Worm (Caenorhabditis elegans) whole organism, L4 larva: ENCODE data around the gene pqn-96.
A peak's percentile ranks its signal among the peaks of the same experiment; 100 is the strongest.

ENCODE experiments used
- F26F4.8 ChIP-seq: fragments of 200-800 bp; sonication (Bioruptor generic); conservative IDR thresholded peaks from 2 replicates; pipeline ENCODE4 v1.3.6; 2022; ENCODE audit warnings: missing genetic modification characterization, missing compliant biosample characterization
- F49E8.2 ChIP-seq: sonication (generic microtip); optimal IDR thresholded peaks from 2 replicates; lab custom pipeline; 2016; ENCODE audit warnings: missing compliant biosample characterization, mild to moderate bottlenecking, missing genetic modification characterization, borderline replicate concordance
- T20F7.1 ChIP-seq: fragments of 200-800 bp; sonication (Bioruptor generic); optimal IDR thresholded peaks from 2 replicates; lab custom pipeline; 2018; ENCODE audit warnings: mild to moderate bottlenecking, missing genetic modification characterization, missing compliant biosample characterization
- T26A8.4 ChIP-seq: fragments of 200-800 bp; sonication (Bioruptor generic); IDR thresholded peaks from 2 replicates; pipeline ENCODE4 v1.3.6; 2022; ENCODE audit warnings: missing genetic modification characterization, missing compliant biosample characterization
- Y5F2A.4 ChIP-seq: fragments of 200-800 bp; sonication (Bioruptor generic); optimal IDR thresholded peaks from 2 replicates; lab custom pipeline; 2018; ENCODE audit warnings: mild to moderate bottlenecking, missing genetic modification characterization, missing compliant biosample characterization
- Y75B8A.6 ChIP-seq: fragments of 200-800 bp; sonication (Bioruptor generic); IDR thresholded peaks from 2 replicates; pipeline ENCODE4 v1.3.6; 2022; ENCODE audit warnings: missing genetic modification reagents, missing genetic modification characterization, missing compliant biosample characterization
- aha-1 ChIP-seq: fragments of 150-350 bp; peaks from one replicate; lab custom pipeline; 2014; ENCODE audit warnings: missing biosample characterization, missing genetic modification characterization
- aly-2 ChIP-seq: sonication (generic microtip); optimal IDR thresholded peaks from 2 replicates; lab custom pipeline; 2018; ENCODE audit warnings: missing biosample characterization, missing genetic modification characterization
- arid-1 ChIP-seq: fragments of 200-800 bp; sonication (Bioruptor generic); conservative IDR thresholded peaks from 2 replicates; pipeline ENCODE4 v1.3.6; 2022; ENCODE audit warnings: missing genetic modification reagents, missing genetic modification characterization, missing compliant biosample characterization
- ceh-20 ChIP-seq: fragments of 200-800 bp; sonication (Bioruptor generic); IDR thresholded peaks from 2 replicates; pipeline ENCODE4 v1.3.6; 2022; ENCODE audit warnings: missing genetic modification reagents, missing genetic modification characterization, missing compliant biosample characterization
- ceh-32 ChIP-seq: sonication (generic microtip); optimal IDR thresholded peaks from 2 replicates; lab custom pipeline; 2016; ENCODE audit warnings: mild to moderate bottlenecking, missing genetic modification characterization, missing compliant biosample characterization; ENCODE audit not compliant: poor library complexity
- ceh-62 ChIP-seq: sonication (generic microtip); optimal IDR thresholded peaks from 2 replicates; lab custom pipeline; 2017; ENCODE audit warnings: missing biosample characterization, missing genetic modification characterization
- ces-1 ChIP-seq: fragments of 150-350 bp; sonication (generic microtip); optimal IDR thresholded peaks from 4 replicates; lab custom pipeline; 2014; ENCODE audit warnings: missing biosample characterization, missing genetic modification reagents, missing genetic modification characterization
- ctbp-1 ChIP-seq: fragments of 200-800 bp; sonication (Bioruptor generic); IDR thresholded peaks from 2 replicates; pipeline ENCODE4 v1.3.6; 2022; ENCODE audit warnings: missing genetic modification reagents, missing genetic modification characterization, missing compliant biosample characterization
- daf-8 ChIP-seq: fragments of 200-800 bp; sonication (Bioruptor generic); IDR thresholded peaks from 2 replicates; pipeline ENCODE4 v1.3.6; 2022; ENCODE audit warnings: missing genetic modification characterization, missing compliant biosample characterization
- dmd-8 ChIP-seq: fragments of 200-800 bp; sonication (Bioruptor generic); IDR thresholded peaks from 2 replicates; pipeline ENCODE4 v1.3.6; 2022; ENCODE audit warnings: missing genetic modification characterization, missing compliant biosample characterization
- dpl-1 ChIP-seq: fragments of 150-350 bp; optimal IDR thresholded peaks from 2 replicates; lab custom pipeline; 2014; ENCODE audit warnings: missing biosample characterization, missing genetic modification reagents, missing genetic modification characterization
- egl-43 ChIP-seq: fragments of 200-800 bp; sonication (Bioruptor generic); IDR thresholded peaks from 2 replicates; pipeline ENCODE4 v1.3.6; 2022; ENCODE audit warnings: missing genetic modification reagents, missing genetic modification characterization, missing compliant biosample characterization
- fos-1 ChIP-seq: fragments of 150-350 bp; optimal IDR thresholded peaks from 2 replicates; lab custom pipeline; 2014; ENCODE audit warnings: missing biosample characterization, missing genetic modification characterization
- gei-8 ChIP-seq: fragments of 200-800 bp; sonication (Bioruptor generic); optimal IDR thresholded peaks from 2 replicates; lab custom pipeline; 2018; ENCODE audit warnings: mild to moderate bottlenecking, missing genetic modification characterization, missing compliant biosample characterization
- hif-1 ChIP-seq, 2 experiments: sonication (generic microtip); optimal IDR thresholded peaks; 2 replicates each; lab custom pipeline; 2016 to 2017; ENCODE audit warnings: missing compliant biosample characterization in 2 of 2, missing genetic modification characterization in 2 of 2, missing genetic modification reagents in 2 of 2, missing genotype in 2 of 2, mild to moderate bottlenecking in 1 of 2
- jun-1 ChIP-seq: fragments of 150-350 bp; optimal IDR thresholded peaks from 2 replicates; lab custom pipeline; 2014; ENCODE audit warnings: missing biosample characterization, missing genetic modification reagents, missing genetic modification characterization
- lin-13 ChIP-seq: fragments of 150-350 bp; optimal IDR thresholded peaks from 2 replicates; lab custom pipeline; 2014; ENCODE audit warnings: missing biosample characterization, missing genetic modification reagents, missing genetic modification characterization
- lin-15B ChIP-seq: fragments of 150-350 bp; sonication (generic microtip); optimal IDR thresholded peaks from 3 replicates; lab custom pipeline; 2014; ENCODE audit warnings: missing biosample characterization, missing genetic modification characterization
- lin-29 ChIP-seq: fragments of 200-800 bp; sonication (Bioruptor generic); IDR thresholded peaks from 2 replicates; pipeline ENCODE4 v1.3.6; 2022; ENCODE audit warnings: missing genetic modification reagents, missing genetic modification characterization, missing compliant biosample characterization
- lin-38 ChIP-seq: fragments of 200-800 bp; sonication (Bioruptor generic); IDR thresholded peaks from 2 replicates; pipeline ENCODE4 v1.3.6; 2022; ENCODE audit warnings: missing genetic modification reagents, missing genetic modification characterization, missing compliant biosample characterization
- mdl-1 ChIP-seq, 2 experiments: fragments of 150-350 bp in 1 of 2; sonication (generic microtip) in 1 of 2; optimal IDR thresholded peaks; 2 replicates each; lab custom pipeline; 2014 to 2017; ENCODE audit warnings: missing biosample characterization in 2 of 2, missing genetic modification characterization in 2 of 2
- mdt-29 ChIP-seq: fragments of 200-800 bp; sonication (Bioruptor generic); IDR thresholded peaks from 2 replicates; pipeline ENCODE4 v1.3.6; 2022; ENCODE audit warnings: missing genetic modification reagents, missing genetic modification characterization, missing compliant biosample characterization
- mep-1 ChIP-seq: fragments of 150-350 bp; sonication (generic microtip); optimal IDR thresholded peaks from 3 replicates; lab custom pipeline; 2014; ENCODE audit warnings: missing biosample characterization, missing genetic modification characterization
- mes-2 ChIP-seq: sonication (generic microtip); optimal IDR thresholded peaks from 2 replicates; lab custom pipeline; 2016; ENCODE audit warnings: missing genotype, mild to moderate bottlenecking, missing genetic modification characterization, missing compliant biosample characterization; ENCODE audit not compliant: poor library complexity, severe bottlenecking
- mxl-3 ChIP-seq: fragments of 200-800 bp; sonication (Bioruptor generic); optimal IDR thresholded peaks from 2 replicates; lab custom pipeline; 2018; ENCODE audit warnings: mild to moderate bottlenecking, missing genetic modification characterization, missing compliant biosample characterization
- nhr-11 ChIP-seq: fragments of 150-350 bp; optimal IDR thresholded peaks from 2 replicates; lab custom pipeline; 2014; ENCODE audit warnings: missing biosample characterization, missing genetic modification characterization
- nhr-111 ChIP-seq: fragments of 200-800 bp; sonication (Bioruptor generic); optimal IDR thresholded peaks from 2 replicates; lab custom pipeline; 2018; ENCODE audit warnings: mild to moderate bottlenecking, missing genetic modification characterization, missing compliant biosample characterization
- nhr-237 ChIP-seq: sonication (generic microtip); optimal IDR thresholded peaks from 2 replicates; lab custom pipeline; 2017; ENCODE audit warnings: missing biosample characterization, missing genetic modification characterization
- nhr-41 ChIP-seq: fragments of 200-800 bp; sonication (Bioruptor generic); IDR thresholded peaks from 2 replicates; pipeline ENCODE4 v1.3.6; 2022; ENCODE audit warnings: missing genetic modification reagents, missing genetic modification characterization, missing compliant biosample characterization
- nhr-42 ChIP-seq: fragments of 200-800 bp; sonication (Bioruptor generic); IDR thresholded peaks from 2 replicates; pipeline ENCODE4 v1.3.6; 2022; ENCODE audit warnings: missing genetic modification characterization, missing compliant biosample characterization
- nhr-48 ChIP-seq: sonication (generic microtip); optimal IDR thresholded peaks from 2 replicates; lab custom pipeline; 2016; ENCODE audit warnings: mild to moderate bottlenecking, missing genetic modification characterization, missing compliant biosample characterization
- nhr-6 ChIP-seq: fragments of 150-350 bp; optimal IDR thresholded peaks from 2 replicates; lab custom pipeline; 2014; ENCODE audit warnings: missing biosample characterization, missing genetic modification characterization
- nhr-76 ChIP-seq: fragments of 150-350 bp; optimal IDR thresholded peaks from 2 replicates; lab custom pipeline; 2014; ENCODE audit warnings: missing biosample characterization, missing genetic modification characterization
- nhr-77 ChIP-seq: fragments of 150-350 bp; optimal IDR thresholded peaks from 2 replicates; lab custom pipeline; 2014; ENCODE audit warnings: missing biosample characterization, missing genetic modification characterization
- php-3 ChIP-seq: fragments of 200-800 bp; sonication (Bioruptor generic); IDR thresholded peaks from 2 replicates; pipeline ENCODE4 v1.3.6; 2022; ENCODE audit warnings: missing genetic modification reagents, missing genetic modification characterization, missing compliant biosample characterization
- rbr-2 ChIP-seq: sonication (generic microtip); optimal IDR thresholded peaks from 2 replicates; lab custom pipeline; 2016; ENCODE audit warnings: missing genotype, missing genetic modification characterization, missing compliant biosample characterization
- skn-1 ChIP-seq: fragments of 150-350 bp; optimal IDR thresholded peaks from 2 replicates; lab custom pipeline; 2014; ENCODE audit warnings: missing biosample characterization, missing genetic modification characterization
- snpc-1.2 ChIP-seq: fragments of 200-800 bp; sonication (Bioruptor generic); IDR thresholded peaks from 2 replicates; pipeline ENCODE4 v1.3.6; 2022; ENCODE audit warnings: missing genetic modification reagents, missing genetic modification characterization, missing compliant biosample characterization
- snpc-4 ChIP-seq: fragments of 150-350 bp; optimal IDR thresholded peaks from 2 replicates; lab custom pipeline; 2014; ENCODE audit warnings: missing biosample characterization, missing genetic modification characterization
- tag-97 ChIP-seq: fragments of 200-800 bp; sonication (Bioruptor generic); IDR thresholded peaks from 2 replicates; pipeline ENCODE4 v1.3.6; 2022; ENCODE audit warnings: missing genetic modification characterization, missing compliant biosample characterization
- tra-1 ChIP-seq: fragments of 200-800 bp; sonication (Bioruptor generic); IDR thresholded peaks from 2 replicates; pipeline ENCODE4 v1.3.6; 2022; ENCODE audit warnings: missing genetic modification reagents, missing genetic modification characterization, missing compliant biosample characterization
- unc-130 ChIP-seq: sonication (generic microtip); optimal IDR thresholded peaks from 2 replicates; lab custom pipeline; 2016; ENCODE audit warnings: missing genetic modification reagents, missing genetic modification characterization, missing compliant biosample characterization
- vab-7 ChIP-seq: fragments of 200-800 bp; sonication (Bioruptor generic); IDR thresholded peaks from 2 replicates; pipeline ENCODE4 v1.3.6; 2022; ENCODE audit warnings: missing genetic modification reagents, missing genetic modification characterization, missing compliant biosample characterization
- zag-1 ChIP-seq: fragments of 150-350 bp; optimal IDR thresholded peaks from 2 replicates; lab custom pipeline; 2014; ENCODE audit warnings: missing biosample characterization, missing genetic modification characterization
- zip-11 ChIP-seq: fragments of 200-800 bp; sonication (Bioruptor generic); IDR thresholded peaks from 2 replicates; pipeline ENCODE4 v1.3.6; 2022; ENCODE audit warnings: missing genetic modification characterization, missing compliant biosample characterization

pqn-96 gene

ce11 chrIII:8449160-8449807, 10.1 kb upstream of the pqn-96 start, which contains the start of gene mrpl-32 (continued):
- TF ChIP-seq tag-97 (GFP tag; lab: Robert Waterston, UW) (no peak), T26A8.4 (GFP tag; lab: Robert Waterston, UW) (no peak), nhr-41 (no peak), nhr-111 (GFP tag; lab: Kevin White, UChicago) (peak; percentile 2), vab-7 (GFP tag; lab: Robert Waterston, UW) (peak; percentile 42; the same call in 1 of the 2 replicates), F26F4.8 (GFP tag; lab: Robert Waterston, UW) (no peak), snpc-4 (no peak), daf-8 (GFP tag; lab: Robert Waterston, UW) (no peak), tra-1 (GFP tag; lab: Robert Waterston, UW) (no peak), nhr-11 (tag; lab: Kevin White, UChicago) (no peak), snpc-1.2 (GFP tag; lab: Robert Waterston, UW) (peak; percentile 28; the same call in 1 of the 2 replicates), dpl-1 (peak; percentile 9), lin-29 (GFP tag; lab: Robert Waterston, UW) (no peak), ces-1 (no peak), mes-2 (tag; lab: Kevin White, UChicago) (peak; percentile 50), lin-15B (tag; lab: Kevin White, UChicago) (no peak), aly-2 (no peak), nhr-42 (no peak), ceh-20 (GFP tag; lab: Robert Waterston, UW) (no peak), aha-1 (tag; lab: Kevin White, UChicago) (no peak), php-3 (GFP tag; lab: Robert Waterston, UW) (peak; percentile 33; the same call in 1 of the 2 replicates), dmd-8 (no peak), nhr-6 (tag; lab: Kevin White, UChicago) (peak; percentile 15), nhr-48 (tag; lab: Kevin White, UChicago) (no peak), nhr-77 (tag; lab: Kevin White, UChicago) (no peak), Y5F2A.4 (peak; percentile 50), gei-8 (GFP tag; lab: Kevin White, UChicago) (no peak), lin-13 (GFP tag; lab: Kevin White, UChicago) (no peak), skn-1 (no peak), nhr-76 (tag; lab: Kevin White, UChicago) (no peak), fos-1 (tag; lab: Kevin White, UChicago) (no peak), ceh-62 (tag; lab: Kevin White, UChicago) (no peak), Y75B8A.6 (GFP tag; lab: Robert Waterston, UW) (0 out of 2 replicates have a peak, but pooled peaks have one; percentile 15), egl-43 (no peak), zip-11 (peak; percentile 32; the same call in 1 of the 2 replicates), lin-38 (GFP tag; lab: Robert Waterston, UW) (peak; percentile 77), mep-1 (tag; lab: Kevin White, UChicago) (peak; percentile 63), jun-1 (tag; lab: Kevin White, UChicago) (no peak), T20F7.1 (GFP tag; lab: Kevin White, UChicago) (peak; percentile 75)
- TF ChIP-seq, all 104 proteins: peak for 26

ce11 chrIII:8446940-8447403, 7.8 kb upstream of the pqn-96 start, which contains the start of gene rpn-3:
Gene rpn-3 (plus strand): TSS chrIII:8447353.
- TF ChIP-seq nhr-237 (tag; lab: Kevin White, UChicago) = peak; percentile 37
- TF ChIP-seq unc-130 (GFP tag; lab: Kevin White, UChicago) = peak; percentile 74
- TF ChIP-seq arid-1 (GFP tag; lab: Robert Waterston, UW) = peak; percentile 89; the same call in 1 of the 2 replicates
- TF ChIP-seq mes-2 (tag; lab: Kevin White, UChicago) = peak; percentile 95
- peak; percentile 87 for TF ChIP-seq F49E8.2
- TF ChIP-seq ctbp-1 (GFP tag; lab: Robert Waterston, UW) = peak; percentile 81
- peak; percentile 56 for TF ChIP-seq mxl-3
- TF ChIP-seq lin-29 (GFP tag; lab: Robert Waterston, UW) = peak; percentile 74
- peak; percentile 95 for TF ChIP-seq rbr-2
- TF ChIP-seq mdt-29 (GFP tag; lab: Robert Waterston, UW) = peak; percentile 99
- peak; percentile 74 to 81 for TF ChIP-seq hif-1 (tag; optimal IDR thresholded peaks at IDR 0.05; lab: Kevin White, UChicago)
- TF ChIP-seq vab-7 (GFP tag; lab: Robert Waterston, UW) = no peak; the same call in 1 of the 2 replicates
- TF ChIP-seq ceh-62 (tag; lab: Kevin White, UChicago) = no peak
- peak in 1 of 2 experiments; percentile 48 for TF ChIP-seq mdl-1 (tag; optimal IDR thresholded peaks at IDR 0.05; lab: Kevin White, UChicago)
- TF ChIP-seq nhr-111 (GFP tag; lab: Kevin White, UChicago) = no peak
- TF ChIP-seq zag-1 (tag; lab: Kevin White, UChicago) = no peak
- TF ChIP-seq ceh-20 (GFP tag; lab: Robert Waterston, UW) = peak; percentile 94
- peak; percentile 36 for TF ChIP-seq ceh-32 (tag; lab: Kevin White, UChicago)
